Fruit fly (Drosophila melanogaster) whole organism, embryonic: ENCODE measurements around the gene Atg18b.

Experiments used
- Adf1 ChIP-seq: fragments of 200-800 bp; sonication (Bioruptor generic); IDR thresholded peaks from 2 replicates; pipeline ENCODE4 v1.3.6; 2022; ENCODE audit warnings: missing biosample characterization, missing genetic modification characterization
- B-H2 ChIP-seq: fragments of 200-800 bp; sonication (Bioruptor generic); optimal IDR thresholded peaks from 2 replicates; lab custom pipeline; 2018; ENCODE audit warnings: missing biosample characterization, mild to moderate bottlenecking, missing genetic modification characterization
- CG10979 ChIP-seq: fragments of 200-800 bp; sonication (Bioruptor generic); optimal IDR thresholded peaks from 2 replicates; lab custom pipeline; 2018; ENCODE audit warnings: missing biosample characterization, mild to moderate bottlenecking, missing genetic modification characterization, moderate library complexity
- CG11504 ChIP-seq: fragments of 200-800 bp; sonication (Bioruptor generic); optimal IDR thresholded peaks from 3 replicates; lab custom pipeline; 2019; ENCODE audit warnings: missing biosample characterization, mild to moderate bottlenecking, missing genetic modification characterization, moderate library complexity
- CG13424 ChIP-seq: fragments of 200-800 bp; sonication (Bioruptor generic); optimal IDR thresholded peaks from 2 replicates; lab custom pipeline; 2019; ENCODE audit warnings: missing biosample characterization, mild to moderate bottlenecking, missing genetic modification characterization, moderate library complexity
- CG14860 ChIP-seq: fragments of 200-800 bp; sonication (Bioruptor generic); IDR thresholded peaks from 3 replicates; pipeline ENCODE4 v1.3.6; 2022; ENCODE audit warnings: missing biosample characterization, missing genetic modification characterization; ENCODE audit not compliant: partially characterized antibody
- CG1603 ChIP-seq: fragments of 200-800 bp; sonication (Bioruptor generic); optimal IDR thresholded peaks from 2 replicates; lab custom pipeline; 2019; ENCODE audit warnings: missing biosample characterization, mild to moderate bottlenecking, missing genetic modification characterization, moderate library complexity
- CG2120 ChIP-seq: fragments of 200-800 bp; sonication (Bioruptor generic); optimal IDR thresholded peaks from 3 replicates; lab custom pipeline; 2016; ENCODE audit warnings: missing biosample characterization, missing genetic modification characterization
- CG31224 ChIP-seq: fragments of 200-800 bp; sonication (Bioruptor generic); IDR thresholded peaks from 2 replicates; pipeline ENCODE4 v1.3.6; 2022; ENCODE audit warnings: missing biosample characterization, missing genetic modification characterization
- CG31441 ChIP-seq: fragments of 200-800 bp; sonication (Bioruptor generic); IDR thresholded peaks from 2 replicates; pipeline ENCODE4 v1.3.6; 2022; ENCODE audit warnings: missing biosample characterization, missing genetic modification characterization
- CG4707 ChIP-seq: fragments of 200-800 bp; sonication (Bioruptor generic); optimal IDR thresholded peaks from 2 replicates; lab custom pipeline; 2018; ENCODE audit warnings: missing biosample characterization, mild to moderate bottlenecking, missing genetic modification characterization, moderate library complexity
- CG6175 ChIP-seq: fragments of 200-800 bp; sonication (Bioruptor generic); IDR thresholded peaks from 3 replicates; pipeline ENCODE4 v1.3.6; 2022; ENCODE audit warnings: missing biosample characterization, missing genetic modification characterization
- CG7987 ChIP-seq: fragments of 200-800 bp; sonication (Bioruptor generic); optimal IDR thresholded peaks from 2 replicates; lab custom pipeline; 2018; ENCODE audit warnings: missing biosample characterization, mild to moderate bottlenecking, missing genetic modification characterization, moderate library complexity
- CG9609 ChIP-seq: fragments of 200-800 bp; sonication (Bioruptor generic); optimal IDR thresholded peaks from 3 replicates; lab custom pipeline; 2016; ENCODE audit warnings: missing biosample characterization, missing genetic modification characterization
- CTCF ChIP-seq: fragments of 200-800 bp; sonication (Bioruptor generic); optimal IDR thresholded peaks from 2 replicates; lab custom pipeline; 2017; ENCODE audit warnings: missing biosample characterization, mild to moderate bottlenecking, missing genetic modification characterization, moderate library complexity
- Dref ChIP-seq: fragments of 200-800 bp; sonication (Bioruptor generic); IDR thresholded peaks from 2 replicates; pipeline ENCODE4 v1.3.6; 2022; ENCODE audit warnings: missing biosample characterization, missing genetic modification characterization
- Drgx ChIP-seq: fragments of 200-800 bp; sonication (Bioruptor generic); IDR thresholded peaks from 2 replicates; pipeline ENCODE4 v1.3.6; 2022; ENCODE audit warnings: missing biosample characterization, missing genetic modification characterization
- E2f2 ChIP-seq: fragments of 200-800 bp; sonication (Bioruptor generic); IDR thresholded peaks from 2 replicates; pipeline ENCODE4 v1.3.6; 2022; ENCODE audit warnings: missing biosample characterization, missing genetic modification characterization
- ERR ChIP-seq: fragments of 200-800 bp; sonication (Bioruptor generic); optimal IDR thresholded peaks from 2 replicates; lab custom pipeline; 2016; ENCODE audit warnings: missing biosample characterization, missing genetic modification characterization
- Hr78 ChIP-seq, 2 experiments: fragments of 200-800 bp in 1 of 2; fragments of >200 bp in 1 of 2; sonication (Bioruptor generic) in 1 of 2; optimal IDR thresholded peaks; 2 replicates each; lab custom pipeline; 2017 to 2019; ENCODE audit warnings: missing biosample characterization in 2 of 2, missing genetic modification characterization in 2 of 2, mild to moderate bottlenecking in 1 of 2, moderate library complexity in 1 of 2
- Lpt ChIP-seq: fragments of >200 bp; optimal IDR thresholded peaks from 2 replicates; lab custom pipeline; 2018; ENCODE audit warnings: missing biosample characterization, missing genetic modification characterization
- Mes4 ChIP-seq: fragments of 200-800 bp; sonication (Bioruptor generic); optimal IDR thresholded peaks from 2 replicates; lab custom pipeline; 2016; ENCODE audit warnings: missing biosample characterization, missing genetic modification characterization
- Nf-YC ChIP-seq: fragments of 200-800 bp; optimal IDR thresholded peaks from 3 replicates; lab custom pipeline; 2019; ENCODE audit warnings: missing biosample characterization, mild to moderate bottlenecking, missing genetic modification characterization, moderate library complexity
- Scr ChIP-seq: fragments of 200-800 bp; sonication (Bioruptor generic); IDR thresholded peaks from 2 replicates; pipeline ENCODE4 v1.3.6; 2022; ENCODE audit warnings: missing biosample characterization, missing genetic modification characterization; ENCODE audit not compliant: partially characterized antibody
- Sox102F ChIP-seq: fragments of 200-800 bp; sonication (Bioruptor generic); optimal IDR thresholded peaks from 2 replicates; lab custom pipeline; 2018; ENCODE audit warnings: missing biosample characterization, mild to moderate bottlenecking, missing genetic modification characterization, moderate library complexity
- Xrp1 ChIP-seq: fragments of 200-800 bp; sonication (Bioruptor generic); IDR thresholded peaks from 2 replicates; pipeline ENCODE4 v1.3.6; 2022; ENCODE audit warnings: missing biosample characterization, missing genetic modification characterization
- ap ChIP-seq: fragments of 200-800 bp; sonication (Bioruptor generic); IDR thresholded peaks from 2 replicates; pipeline ENCODE4 v1.3.6; 2022; ENCODE audit warnings: missing biosample characterization, missing genetic modification characterization
- bcd ChIP-seq: fragments of 200-800 bp; sonication (Bioruptor generic); optimal IDR thresholded peaks from 2 replicates; lab custom pipeline; 2017; ENCODE audit warnings: missing biosample characterization, mild to moderate bottlenecking, missing genetic modification characterization
- btn ChIP-seq: fragments of 200-800 bp; sonication (Bioruptor generic); optimal IDR thresholded peaks from 2 replicates; lab custom pipeline; 2016; ENCODE audit warnings: missing biosample characterization, missing genetic modification characterization
- dpn ChIP-seq, 2 experiments: fragments of 200-800 bp; sonication (Bioruptor generic); optimal IDR thresholded peaks; 3 replicates each; lab custom pipeline; 2016; ENCODE audit warnings: missing biosample characterization in 2 of 2, missing genetic modification characterization in 2 of 2
- fu2 ChIP-seq: fragments of 200-800 bp; sonication (Bioruptor generic); optimal IDR thresholded peaks from 2 replicates; lab custom pipeline; 2016; ENCODE audit warnings: missing biosample characterization, missing genetic modification characterization
- gcm ChIP-seq: fragments of 200-800 bp; sonication (Bioruptor generic); optimal IDR thresholded peaks from 2 replicates; lab custom pipeline; 2019; ENCODE audit warnings: missing biosample characterization, mild to moderate bottlenecking, missing genetic modification characterization, moderate library complexity
- gem ChIP-seq: fragments of 200-800 bp; sonication (Bioruptor generic); optimal IDR thresholded peaks from 2 replicates; lab custom pipeline; 2019; ENCODE audit warnings: missing biosample characterization, mild to moderate bottlenecking, missing genetic modification characterization, moderate library complexity
- grau ChIP-seq: fragments of 200-800 bp; optimal IDR thresholded peaks from 3 replicates; lab custom pipeline; 2019; ENCODE audit warnings: missing biosample characterization, mild to moderate bottlenecking, missing genetic modification characterization, moderate library complexity
- ind ChIP-seq: fragments of 200-800 bp; sonication (Bioruptor generic); optimal IDR thresholded peaks from 3 replicates; lab custom pipeline; 2016; ENCODE audit warnings: missing biosample characterization, missing genetic modification characterization
- mirr ChIP-seq: fragments of 200-800 bp; sonication (Bioruptor generic); optimal IDR thresholded peaks from 3 replicates; lab custom pipeline; 2018; ENCODE audit warnings: missing biosample characterization, mild to moderate bottlenecking, missing genetic modification characterization
- oc ChIP-seq: fragments of 200-800 bp; sonication (Bioruptor generic); optimal IDR thresholded peaks from 2 replicates; lab custom pipeline; 2018; ENCODE audit warnings: missing biosample characterization, mild to moderate bottlenecking, missing genetic modification characterization, moderate library complexity
- phol ChIP-seq: fragments of 200-800 bp; sonication (Bioruptor generic); optimal IDR thresholded peaks from 3 replicates; lab custom pipeline; 2018; ENCODE audit warnings: missing biosample characterization, mild to moderate bottlenecking, missing genetic modification characterization, moderate library complexity
- seq ChIP-seq: fragments of 200-800 bp; sonication (Bioruptor generic); IDR thresholded peaks from 2 replicates; pipeline ENCODE4 v1.3.6; 2022; ENCODE audit warnings: missing biosample characterization, missing genetic modification characterization
- shn ChIP-seq: fragments of 200-800 bp; sonication (Bioruptor generic); optimal IDR thresholded peaks from 3 replicates; lab custom pipeline; 2016; ENCODE audit warnings: missing biosample characterization, missing genetic modification characterization
- slbo ChIP-seq: fragments of 200-800 bp; sonication (Bioruptor generic); IDR thresholded peaks from 2 replicates; pipeline ENCODE4 v1.3.6; 2022; ENCODE audit warnings: missing biosample characterization, missing genetic modification characterization
- ssp ChIP-seq: fragments of 200-800 bp; sonication (Bioruptor generic); IDR thresholded peaks from 2 replicates; pipeline ENCODE4 v1.3.6; 2022; ENCODE audit warnings: missing biosample characterization, missing genetic modification characterization
- sug ChIP-seq: fragments of 200-800 bp; optimal IDR thresholded peaks from 2 replicates; lab custom pipeline; 2019; ENCODE audit warnings: missing biosample characterization, mild to moderate bottlenecking, missing genetic modification characterization, moderate library complexity
- ttk ChIP-seq: fragments of 200-800 bp; sonication (Bioruptor generic); IDR thresholded peaks from 2 replicates; pipeline ENCODE4 v2.1.2; 2022; ENCODE audit warnings: missing biosample characterization, missing genetic modification characterization
- tx ChIP-seq: fragments of 200-800 bp; sonication (Bioruptor generic); optimal IDR thresholded peaks from 2 replicates; lab custom pipeline; 2016; ENCODE audit warnings: missing biosample characterization, missing genetic modification characterization
- unpg ChIP-seq: fragments of 200-800 bp; sonication (Bioruptor generic); optimal IDR thresholded peaks from 3 replicates; lab custom pipeline; 2018; ENCODE audit warnings: missing biosample characterization, mild to moderate bottlenecking, missing genetic modification characterization, moderate library complexity
- vnd ChIP-seq: fragments of 200-800 bp; sonication (Bioruptor generic); IDR thresholded peaks from 3 replicates; pipeline ENCODE4 v1.3.6; 2022; ENCODE audit warnings: missing biosample characterization, missing genetic modification characterization; ENCODE audit not compliant: partially characterized antibody
- wdn ChIP-seq: fragments of 200-800 bp; sonication (Bioruptor generic); IDR thresholded peaks from 2 replicates; pipeline ENCODE4 v1.3.6; 2022; ENCODE audit warnings: missing biosample characterization, missing genetic modification characterization
- yki ChIP-seq: fragments of >200 bp; optimal IDR thresholded peaks from 3 replicates; lab custom pipeline; 2018
- zen ChIP-seq: fragments of 200-800 bp; sonication (Bioruptor generic); optimal IDR thresholded peaks from 3 replicates; lab custom pipeline; 2018; ENCODE audit warnings: missing biosample characterization, mild to moderate bottlenecking, missing genetic modification characterization, moderate library complexity
- zfh2 ChIP-seq: fragments of 200-800 bp; sonication (Bioruptor generic); optimal IDR thresholded peaks from 2 replicates; lab custom pipeline; 2016; ENCODE audit warnings: missing biosample characterization, missing genetic modification characterization

Atg18b gene

DNA sequence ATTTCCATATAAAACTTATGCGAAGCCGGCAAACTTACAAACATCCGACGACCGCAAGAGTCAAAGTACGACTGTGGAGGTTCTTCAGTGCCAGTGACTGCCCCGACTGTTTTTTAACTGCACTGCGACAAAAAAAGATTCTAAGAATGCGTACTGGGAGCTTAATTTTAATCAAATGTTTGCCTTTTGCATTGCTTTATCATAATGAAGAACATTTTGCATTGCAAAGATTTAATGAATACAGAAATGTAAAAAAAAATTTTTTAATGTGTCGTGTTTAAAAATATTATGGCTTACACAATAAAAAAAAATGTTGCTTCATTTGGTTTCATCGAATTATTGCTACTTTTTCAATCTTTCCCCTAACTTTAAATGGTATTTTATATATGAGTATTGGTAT, 23.2 kb downstream of the Atg18b start:
- TF ChIP-seq CG1603 (tag; lab: Kevin White, UChicago) (no peak), CG31224 (GFP tag; lab: Robert Waterston, UW) (no peak), ERR (GFP tag; lab: Kevin White, UChicago) (no peak), Drgx (GFP tag; lab: Robert Waterston, UW) (peak; percentile 62), slbo (no peak), zfh2 (GFP tag; lab: Kevin White, UChicago) (no peak), B-H2 (GFP tag; lab: Kevin White, UChicago) (no peak), Nf-YC (tag; lab: Kevin White, UChicago) (no peak), gem (tag; lab: Kevin White, UChicago) (peak; percentile 6), ttk (GFP tag; lab: Robert Waterston, UW) (no peak), Lpt (GFP tag; lab: Kevin White, UChicago) (no peak), shn (GFP tag; lab: Kevin White, UChicago) (no peak), mirr (GFP tag; lab: Kevin White, UChicago) (no peak), Xrp1 (GFP tag; lab: Robert Waterston, UW) (no peak), tx (GFP tag; lab: Kevin White, UChicago) (no peak), Sox102F (GFP tag; lab: Kevin White, UChicago) (no peak), Hr78 (GFP tag; optimal IDR thresholded peaks at IDR 0.05; lab: Kevin White, UChicago) (no peak), oc (tag; lab: Kevin White, UChicago) (no peak)

DNA sequence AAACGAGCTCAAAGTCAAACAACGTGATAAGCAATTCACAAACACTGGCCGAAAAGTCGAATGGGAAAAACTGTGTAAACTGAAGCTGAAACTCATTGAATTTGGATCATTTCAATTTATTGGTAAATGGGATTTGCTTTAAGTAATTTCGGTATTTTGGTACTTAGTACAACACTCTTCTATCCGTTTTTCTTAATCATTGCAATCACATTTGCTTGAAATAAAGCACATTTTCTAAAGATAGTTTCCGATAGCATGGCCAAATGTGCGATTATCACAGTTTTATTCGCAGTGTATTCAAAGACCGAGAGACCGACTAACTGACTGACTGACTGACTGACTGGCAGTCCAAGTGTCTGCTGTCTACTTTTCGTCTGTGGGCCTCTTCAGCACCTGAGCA, 23.9 kb downstream of the Atg18b start:
- TF ChIP-seq ap (GFP tag; lab: Robert Waterston, UW) = no peak
- TF ChIP-seq grau (tag; lab: Kevin White, UChicago) = peak; percentile 35
- 0 out of 2 replicates have a peak, but pooled peaks have one; percentile 9 for TF ChIP-seq E2f2 (GFP tag; lab: Robert Waterston, UW)
- TF ChIP-seq Drgx (GFP tag; lab: Robert Waterston, UW) = 0 out of 2 replicates have a peak, but pooled peaks have one; percentile 32
- TF ChIP-seq unpg = peak; percentile 1
- TF ChIP-seq CG13424 (tag; lab: Kevin White, UChicago) = peak; percentile 15
- no peak for TF ChIP-seq wdn (GFP tag; lab: Robert Waterston, UW)
- TF ChIP-seq yki (lab: Kevin White, UChicago) = no peak
- TF ChIP-seq CG4707 (GFP tag; lab: Kevin White, UChicago) = no peak
- no peak for TF ChIP-seq gcm (GFP tag; lab: Kevin White, UChicago)
- TF ChIP-seq bcd = peak; percentile 36
- TF ChIP-seq phol (tag; lab: Kevin White, UChicago) = peak; percentile 22
- no peak for TF ChIP-seq btn (GFP tag; lab: Kevin White, UChicago)
- TF ChIP-seq CG11504 = peak; percentile 47
- peak; percentile 14 for TF ChIP-seq ind (GFP tag; lab: Kevin White, UChicago)
- TF ChIP-seq Adf1 (GFP tag; lab: Robert Waterston, UW) = no peak
- peak; percentile 1 for TF ChIP-seq CG10979 (tag; lab: Kevin White, UChicago)
- no peak for TF ChIP-seq CG6175 (GFP tag; lab: Robert Waterston, UW)
- no peak for TF ChIP-seq seq (GFP tag; lab: Robert Waterston, UW)
- TF ChIP-seq CG2120 (GFP tag; lab: Kevin White, UChicago) = peak; percentile 23
- no peak for TF ChIP-seq vnd
- TF ChIP-seq Mes4 (GFP tag; lab: Kevin White, UChicago) = no peak
- no peak for TF ChIP-seq Dref (GFP tag; lab: Robert Waterston, UW)
- TF ChIP-seq sug = no peak
- peak in 1 of 2 experiments; percentile 2 for TF ChIP-seq dpn (GFP tag; optimal IDR thresholded peaks at IDR 0.05; lab: Kevin White, UChicago)
- TF ChIP-seq zen = peak; percentile 33
- TF ChIP-seq Scr (GFP tag; lab: Robert Waterston, UW) = no peak
- no peak for TF ChIP-seq fu2
- 0 out of 2 replicates have a peak, but pooled peaks have one; percentile 33 for TF ChIP-seq CG31441
- peak; percentile 4 for TF ChIP-seq CG9609
- no peak for TF ChIP-seq ssp (GFP tag; lab: Robert Waterston, UW)
- no peak for TF ChIP-seq CG14860 (GFP tag; lab: Robert Waterston, UW)
- TF ChIP-seq CTCF = no peak
- no peak for TF ChIP-seq CG7987 (GFP tag; lab: Kevin White, UChicago)
